Worm (Caenorhabditis elegans): ENCODE data around the gene hrpa-1.
"Not testable (repeated sequence)": the region's sequence is repeated elsewhere in the genome, so short reads cannot be mapped to it uniquely, and the experiment has no call there.

Gene hrpa-1

ce11 chrIV:3305575-3305974, 33.1 kb downstream of the hrpa-1 start, which contains the start of gene W08E12.2:
TSS of gene W08E12.2 (plus strand) at chrIV:3305875.
- TF ChIP-seq efl-1 (optimal IDR thresholded peaks at IDR 0.05): no peak
- TF ChIP-seq efl-1 (GFP tag; optimal IDR thresholded peaks at IDR 0.05 in 1 of 2): peak in 1 of 2 experiments; percentile 24
- TF ChIP-seq ceh-90 (tag; optimal IDR thresholded peaks at IDR 0.05): no peak

ce11 chrIV:3303690-3304089, 35.0 kb downstream of the hrpa-1 start, which contains the start of gene idpp-12:
TSS of gene idpp-12 (plus strand) at chrIV:3303990.
- TF ChIP-seq unc-86, ceh-90, tlp-1 (tag; optimal IDR thresholded peaks at IDR 0.05): not testable (repeated sequence)

ce11 chrIV:3302058-3302457, 36.6 kb downstream of the hrpa-1 start, which contains the start of gene W08E12.4:
TSS of gene W08E12.4 (plus strand) at chrIV:3302358.
- not testable (repeated sequence) for TF ChIP-seq mdl-1, elt-3, rnt-1 (tag; optimal IDR thresholded peaks at IDR 0.05)

ce11 chrIV:3300492-3300891, 38.2 kb downstream of the hrpa-1 start, which contains the start of gene W08E12.5:
TSS of gene W08E12.5 (plus strand) at chrIV:3300792.
- no peak for TF ChIP-seq nhr-19 (GFP tag; conservative IDR thresholded peaks at IDR 0.05)
- no peak for TF ChIP-seq swsn-7 (tag; optimal IDR thresholded peaks at IDR 0.05)
- TF ChIP-seq nhr-85 (tag): no peak
- no peak for TF ChIP-seq mef-2 (tag; optimal IDR thresholded peaks at IDR 0.05)
- no peak for TF ChIP-seq blmp-1 (tag; optimal IDR thresholded peaks at IDR 0.05)
- no peak for TF ChIP-seq C04F5.9 (tag; optimal IDR thresholded peaks at IDR 0.05)
- TF ChIP-seq efl-1 (optimal IDR thresholded peaks at IDR 0.05): no peak
- peak in 1 of 2 experiments; percentile 50 for TF ChIP-seq efl-1 (GFP tag; optimal IDR thresholded peaks at IDR 0.05 in 1 of 2)
- no peak for TF ChIP-seq fkh-10 (GFP tag; optimal IDR thresholded peaks at IDR 0.05)

ce11 chrIV:3299229-3299628, 39.4 kb downstream of the hrpa-1 start:
- TF ChIP-seq skn-1 (tag; optimal IDR thresholded peaks at IDR 0.05): no peak
- no peak for TF ChIP-seq mdl-1 (tag; optimal IDR thresholded peaks at IDR 0.05)
- TF ChIP-seq sup-37 (GFP tag; optimal IDR thresholded peaks at IDR 0.05): no peak
- TF ChIP-seq efl-3 (GFP tag; optimal IDR thresholded peaks at IDR 0.05): no peak
- no peak for TF ChIP-seq tlp-1 (tag; optimal IDR thresholded peaks at IDR 0.05)

- TF ChIP-seq fkh-10 (GFP tag; optimal IDR thresholded peaks at IDR 0.05) (peak; percentile 3), unc-130 (tag; optimal IDR thresholded peaks at IDR 0.05) (no peak), blmp-1 (tag; optimal IDR thresholded peaks at IDR 0.05) (no peak), lin-15B (tag; optimal IDR thresholded peaks at IDR 0.05) (no peak), ceh-90 (tag; optimal IDR thresholded peaks at IDR 0.05) (no peak), hlh-17 (GFP tag; optimal IDR thresholded peaks at IDR 0.05; ENCODE audit: borderline replicate concordance) (no peak)
Measured at ce11 chrIV:3298300-3298699, 40.4 kb downstream of the hrpa-1 start, which contains the start of gene W08E12.6. TSS of gene W08E12.6 (plus strand) at chrIV:3298600.

- no peak for TF ChIP-seq nhr-85 (tag)
- TF ChIP-seq fos-1 (tag; optimal IDR thresholded peaks at IDR 0.05): no peak
- TF ChIP-seq nhr-12 (tag; optimal IDR thresholded peaks at IDR 0.05): no peak
- TF ChIP-seq mab-9 (GFP tag; IDR thresholded peaks at IDR 0.05): no peak
- TF ChIP-seq nhr-20 (tag; optimal IDR thresholded peaks at IDR 0.05): no peak
- TF ChIP-seq efl-3 (GFP tag; optimal IDR thresholded peaks at IDR 0.05): no peak
- TF ChIP-seq unc-86 (tag; optimal IDR thresholded peaks at IDR 0.05): no peak
Measured at ce11 chrIV:3296578-3297549, 41.8 kb downstream of the hrpa-1 start.
